Worm (Caenorhabditis elegans): ENCODE results near the gene str-173.

Gene str-173

DNA sequence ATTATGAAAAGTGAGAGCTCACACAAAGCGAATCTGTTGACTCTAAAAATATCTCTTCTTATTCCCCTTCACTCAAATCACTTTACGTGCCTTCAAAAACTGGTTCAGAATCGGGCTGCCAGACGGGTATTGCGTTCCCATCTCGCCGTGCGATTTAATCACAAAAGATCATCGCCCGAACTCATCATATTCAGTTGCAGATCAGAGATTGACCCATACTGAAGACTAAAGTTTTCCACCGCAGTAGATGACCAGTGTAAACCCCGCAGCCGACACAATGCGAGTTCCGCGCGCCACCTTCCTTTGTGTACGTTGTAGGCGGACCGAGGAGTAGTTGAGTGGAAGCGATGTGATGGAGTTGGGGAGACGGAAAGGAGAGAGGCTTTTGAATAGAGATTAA lies 19.1 kb downstream of the str-173 start (continued):
- TF ChIP-seq ama-1 (optimal IDR thresholded peaks at IDR 0.05) = peak; percentile 48
- no peak for TF ChIP-seq ama-1 (GFP tag; optimal IDR thresholded peaks at IDR 0.05)
- TF ChIP-seq sptf-2 (GFP tag; optimal IDR thresholded peaks at IDR 0.05) = no peak
- TF ChIP-seq madf-3 (GFP tag; IDR thresholded peaks at IDR 0.05) = no peak
- peak; percentile 87 for TF ChIP-seq ekl-4 (GFP tag; IDR thresholded peaks at IDR 0.05)
- TF ChIP-seq ccch-3 (GFP tag; optimal IDR thresholded peaks at IDR 0.05) = no peak
- peak; percentile 77 for TF ChIP-seq lsy-27 (tag; optimal IDR thresholded peaks at IDR 0.05; ENCODE audit: borderline replicate concordance, insufficient read depth)
- TF ChIP-seq F39B2.1 (GFP tag; IDR thresholded peaks at IDR 0.05) = no peak; the same call in 1 of the 2 replicates
- TF ChIP-seq T26A5.8 (tag; optimal IDR thresholded peaks at IDR 0.05) = peak; percentile 45
- no peak for TF ChIP-seq ZK185.1 (tag; optimal IDR thresholded peaks at IDR 0.05; ENCODE audit: poor library complexity, severe bottlenecking)
- TF ChIP-seq snpc-1.3 (tag; optimal IDR thresholded peaks at IDR 0.05; ENCODE audit: insufficient read depth) = peak; percentile 97
- no peak for TF ChIP-seq B0019.2 (GFP tag; conservative IDR thresholded peaks at IDR 0.05)
- no peak for TF ChIP-seq Y67H2A.10 (GFP tag; conservative IDR thresholded peaks at IDR 0.05)
- TF ChIP-seq F57C9.4 (tag; optimal IDR thresholded peaks at IDR 0.05) = no peak

DNA sequence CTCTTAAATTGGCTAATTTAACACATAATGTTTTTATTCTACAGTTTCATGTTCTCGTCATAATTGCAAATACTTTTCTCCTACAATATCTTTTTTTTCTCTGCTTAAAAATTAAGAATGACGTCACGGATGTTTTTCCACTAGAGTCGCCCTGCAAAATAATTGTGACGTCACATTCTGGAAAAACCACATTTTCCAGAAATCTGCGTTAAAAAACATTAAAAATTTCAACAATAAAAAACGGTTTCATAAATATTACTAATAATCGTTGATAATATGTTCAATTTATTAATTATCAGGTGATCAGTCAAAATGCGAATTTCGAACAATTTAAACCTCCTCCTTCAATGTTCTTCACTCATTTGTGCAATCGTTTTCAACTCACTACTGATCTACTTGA lies 22.4 kb downstream of the str-173 start, which contains the start of gene str-166:
Gene str-166, plus strand, starts transcription at position 301 of the 400 bp plus-strand sequence.
- TF ChIP-seq chd-7 (tag; optimal IDR thresholded peaks at IDR 0.05) (no peak), F39B2.1 (GFP tag; IDR thresholded peaks at IDR 0.05) (no peak), snpc-1.1 (tag; optimal IDR thresholded peaks at IDR 0.05; ENCODE audit: insufficient read depth) (no peak), madf-10 (tag; optimal IDR thresholded peaks at IDR 0.05) (no peak), dox-1 (GFP tag; IDR thresholded peaks at IDR 0.05) (no peak), hlh-12 (tag; optimal IDR thresholded peaks at IDR 0.05) (no peak), Y53F4B.3 (GFP tag; IDR thresholded peaks at IDR 0.05) (no peak), ztf-18 (tag; optimal IDR thresholded peaks at IDR 0.05) (no peak), die-1 (tag; optimal IDR thresholded peaks at IDR 0.05) (no peak), B0019.2 (GFP tag; conservative IDR thresholded peaks at IDR 0.05) (no peak), ztf-22 (GFP tag; optimal IDR thresholded peaks at IDR 0.05) (no peak), K11D2.4 (GFP tag; IDR thresholded peaks at IDR 0.05) (no peak), ztf-25 (GFP tag; IDR thresholded peaks at IDR 0.05) (no peak), bed-2 (GFP tag; IDR thresholded peaks at IDR 0.05) (no peak), ama-1 (optimal IDR thresholded peaks at IDR 0.05) (no peak), ama-1 (GFP tag; optimal IDR thresholded peaks at IDR 0.05) (no peak), aptf-3 (GFP tag; IDR thresholded peaks at IDR 0.05) (no peak)

DNA sequence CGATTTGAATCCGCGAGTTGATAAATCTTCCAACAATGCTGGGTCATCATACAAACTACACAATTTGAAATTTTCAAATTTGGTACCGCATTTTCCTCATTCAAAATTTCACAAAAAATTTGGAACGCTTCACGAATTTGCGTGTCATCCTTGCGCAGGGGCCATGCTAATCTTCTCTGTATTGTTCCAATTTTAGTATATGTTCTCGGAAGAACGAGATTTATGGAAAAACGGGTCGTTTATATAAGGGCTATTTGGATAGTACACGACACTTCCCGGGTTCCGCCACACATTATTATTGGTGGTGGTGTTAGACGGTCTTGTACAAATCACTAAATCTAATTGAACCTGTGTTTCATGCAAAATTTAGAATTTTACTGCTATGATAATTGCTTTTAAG lies 23.9 kb downstream of the str-173 start:
- TF ChIP-seq snpc-4 (GFP tag; optimal IDR thresholded peaks at IDR 0.05) (peak; percentile 80), snpc-4 (tag; optimal IDR thresholded peaks at IDR 0.05) (peak; percentile 83 to 95 (median 90)), lin-54 (GFP tag; optimal IDR thresholded peaks at IDR 0.05) (no peak), madf-3 (GFP tag; IDR thresholded peaks at IDR 0.05) (no peak), snpc-3.4 (tag; optimal IDR thresholded peaks at IDR 0.05) (peak; percentile 52), B0336.3 (GFP tag; IDR thresholded peaks at IDR 0.05) (no peak), efl-1 (GFP tag; optimal IDR thresholded peaks at IDR 0.05) (no peak), egrh-3 (GFP tag; IDR thresholded peaks at IDR 0.05) (no peak), lsl-1 (GFP tag; optimal IDR thresholded peaks at IDR 0.05) (no peak), ztf-18 (tag; optimal IDR thresholded peaks at IDR 0.05) (peak; percentile 23), ZK185.1 (tag; optimal IDR thresholded peaks at IDR 0.05; ENCODE audit: poor library complexity, severe bottlenecking) (no peak), D2030.7 (GFP tag; IDR thresholded peaks at IDR 0.05) (peak; percentile 39; the same call in 1 of the 2 replicates), nhr-80 (tag; optimal IDR thresholded peaks at IDR 0.05) (no peak), ztf-26 (tag; optimal IDR thresholded peaks at IDR 0.05) (no peak), tbp1 (GFP tag; optimal IDR thresholded peaks at IDR 0.05) (peak; percentile 80), die-1 (tag; optimal IDR thresholded peaks at IDR 0.05) (peak; percentile 58), B0261.1 (tag; optimal IDR thresholded peaks at IDR 0.05) (peak; percentile 53), F37B4.10 (GFP tag; IDR thresholded peaks at IDR 0.05) (no peak), F10E7.11 (tag; optimal IDR thresholded peaks at IDR 0.05) (no peak), ztf-25 (GFP tag; IDR thresholded peaks at IDR 0.05) (0 out of 2 replicates have a peak, but pooled peaks have one; percentile 50), him-1 (tag; optimal IDR thresholded peaks at IDR 0.05) (peak; percentile 35), tbx-9 (tag; optimal IDR thresholded peaks at IDR 0.05; ENCODE audit: borderline replicate concordance) (no peak), lin-26 (GFP tag; IDR thresholded peaks at IDR 0.05) (peak; percentile 49; the same call in 1 of the 2 replicates), rpc-1 (optimal IDR thresholded peaks at IDR 0.05) (peak; percentile 62), rpc-1 (tag; optimal IDR thresholded peaks at IDR 0.05) (peak; percentile 82)

Measured in whole organism, young adult.